Fruit fly (Drosophila melanogaster): ENCODE data around the gene Atg12.

Gene Atg12

DNA sequence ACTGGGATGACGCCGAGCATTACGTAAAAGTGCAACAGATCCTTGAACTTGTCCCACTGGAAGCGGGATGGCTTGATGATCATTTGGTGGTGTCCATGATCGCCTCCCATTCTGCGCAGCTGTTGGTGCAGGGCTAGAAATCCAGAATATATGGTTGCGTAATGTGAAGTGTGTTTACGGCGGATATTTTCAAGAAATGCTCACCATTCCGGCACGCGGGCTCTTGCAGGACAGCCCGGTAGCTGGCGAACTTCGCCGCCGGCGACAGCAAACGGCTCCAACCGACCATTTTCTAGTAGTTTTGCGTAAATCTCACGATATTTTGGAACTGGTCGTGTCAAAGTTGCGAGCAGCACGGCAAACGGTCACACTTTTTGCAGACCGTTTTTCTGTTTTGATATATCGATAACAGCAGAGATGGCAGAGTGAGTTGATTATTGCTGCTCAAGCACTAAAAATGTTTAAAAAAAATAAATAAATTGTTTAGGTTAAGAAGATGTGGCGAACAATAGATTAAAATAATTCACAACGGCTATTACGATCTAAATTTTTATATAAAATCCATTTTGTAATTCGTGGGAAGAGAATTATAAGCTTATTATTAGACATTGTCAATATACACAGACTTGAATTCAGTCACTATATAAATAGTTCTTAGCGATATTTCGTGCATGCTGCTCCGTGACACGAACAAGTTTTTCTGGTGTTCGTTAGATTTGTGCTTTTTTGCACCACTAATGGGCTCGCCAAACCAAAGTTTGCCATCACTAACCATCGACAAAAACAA is 1.5 kb downstream of the Atg12 start, which contains the start of the genes ND-SGDH and RhoGAP68F:
Gene ND-SGDH, minus strand, starts transcription at position 472 of the 787 bp plus-strand sequence.
Gene RhoGAP68F, plus strand, starts transcription at position 756 of the 787 bp plus-strand sequence.
- peak; percentile 62 for TF ChIP-seq CG17801 (GFP tag; optimal IDR thresholded peaks at IDR 0.05; ENCODE audit: partially characterized antibody)

- TF ChIP-seq CG17801 (GFP tag; optimal IDR thresholded peaks at IDR 0.05; ENCODE audit: partially characterized antibody), result peak; percentile 25
Observed at dm6 chr3L:12139232-12139698, 2.5 kb downstream of the Atg12 start.

DNA sequence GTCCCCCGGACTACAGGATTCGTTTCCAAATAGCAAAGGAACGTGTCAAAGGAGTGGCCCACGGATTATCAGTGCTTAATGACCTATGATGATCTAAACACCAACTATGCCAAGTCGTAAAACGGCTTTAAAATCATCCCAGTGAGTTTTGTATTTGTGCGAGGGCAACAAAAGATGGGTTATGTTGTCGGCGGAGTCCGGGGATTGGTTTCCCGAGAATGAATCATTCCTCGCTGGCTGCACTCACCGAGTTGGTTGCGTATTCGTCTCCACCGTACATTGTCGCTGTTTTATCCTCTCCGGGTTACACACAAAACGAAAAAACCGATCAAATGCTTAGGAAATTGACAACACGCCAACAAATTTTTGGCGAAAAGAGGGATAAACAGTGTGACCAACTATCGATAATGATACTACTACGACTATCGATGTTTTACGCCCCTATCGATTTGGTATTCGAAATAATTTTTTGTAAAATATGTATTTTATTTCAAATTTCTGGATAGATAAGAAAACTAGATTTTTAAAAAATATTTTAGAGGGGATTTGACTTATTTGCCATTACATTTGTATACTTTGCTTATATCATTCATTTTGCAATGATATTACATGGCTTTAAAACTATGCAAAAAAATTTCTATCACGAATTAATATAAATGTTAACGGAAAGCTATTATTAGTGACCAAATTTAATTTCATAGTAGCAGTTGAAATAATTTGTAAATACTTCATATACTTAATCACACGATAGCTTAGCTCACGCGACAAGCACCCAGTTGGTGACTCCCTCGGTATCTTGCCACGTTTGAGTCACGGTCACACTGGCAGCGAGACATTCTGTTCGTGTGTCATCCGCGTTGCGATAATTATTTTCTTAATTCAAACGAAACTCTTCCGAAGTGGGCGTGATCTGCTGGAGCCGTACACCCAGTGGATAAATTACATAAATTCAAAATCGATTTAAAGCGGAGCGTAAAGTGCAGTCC is 9.2 kb downstream of the Atg12 start, which contains the start of the genes eIF3l and Nrx-IV:
Gene eIF3l, minus strand, starts transcription at position 389 of the 986 bp plus-strand sequence.
Gene Nrx-IV, plus strand, starts transcription at position 811 of the 986 bp plus-strand sequence.
- TF ChIP-seq CG17801 (GFP tag; optimal IDR thresholded peaks at IDR 0.05; ENCODE audit: partially characterized antibody), result no peak

- no peak for TF ChIP-seq CG17801 (GFP tag; optimal IDR thresholded peaks at IDR 0.05; ENCODE audit: partially characterized antibody)
Observed at dm6 chr3L:12146970-12147369, 10.2 kb downstream of the Atg12 start.

DNA sequence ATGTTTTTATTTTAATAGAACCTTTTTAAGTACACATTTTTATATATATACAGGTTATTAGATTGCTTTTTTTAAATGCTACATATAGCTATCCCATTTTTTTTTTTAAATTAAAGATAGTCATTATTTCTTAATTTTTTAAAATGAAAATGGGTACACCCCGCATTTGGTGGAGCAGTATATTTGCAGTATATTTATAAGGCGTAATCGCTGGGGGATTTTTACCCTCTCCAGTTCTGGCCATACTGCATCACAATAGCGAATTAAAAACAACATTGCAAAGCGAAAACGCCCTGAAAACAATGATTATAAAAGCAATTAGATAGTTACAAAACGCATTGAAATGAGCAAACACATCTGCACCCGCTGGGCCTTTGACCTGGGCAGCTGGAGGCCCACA is 12.3 kb downstream of the Atg12 start, which contains the start of gene CG32099:
Gene CG32099, plus strand, starts transcription at position 250 of the 400 bp plus-strand sequence.
- no peak for TF ChIP-seq CG17801 (GFP tag; optimal IDR thresholded peaks at IDR 0.05; ENCODE audit: partially characterized antibody)

dm6 chr3L:12162156-12162682 is 25.5 kb downstream of the Atg12 start:
- TF ChIP-seq CG17801 (GFP tag; optimal IDR thresholded peaks at IDR 0.05; ENCODE audit: partially characterized antibody), result no peak

dm6 chr3L:12163082-12163481 is 26.3 kb downstream of the Atg12 start:
- no peak for TF ChIP-seq CG17801 (GFP tag; optimal IDR thresholded peaks at IDR 0.05; ENCODE audit: partially characterized antibody)

- no peak for TF ChIP-seq CG17801 (GFP tag; optimal IDR thresholded peaks at IDR 0.05; ENCODE audit: partially characterized antibody)
Observed at dm6 chr3L:12163693-12164092, 26.9 kb downstream of the Atg12 start, which contains the start of gene CG9760. TSS of gene CG9760 (minus strand) at chr3L:12163735.

- TF ChIP-seq CG17801 (GFP tag; optimal IDR thresholded peaks at IDR 0.05; ENCODE audit: partially characterized antibody), result no peak
Observed at dm6 chr3L:12175382-12175781, 38.6 kb downstream of the Atg12 start, which contains the start of gene Rh7. TSS of gene Rh7 (minus strand) at chr3L:12175482.

DNA sequence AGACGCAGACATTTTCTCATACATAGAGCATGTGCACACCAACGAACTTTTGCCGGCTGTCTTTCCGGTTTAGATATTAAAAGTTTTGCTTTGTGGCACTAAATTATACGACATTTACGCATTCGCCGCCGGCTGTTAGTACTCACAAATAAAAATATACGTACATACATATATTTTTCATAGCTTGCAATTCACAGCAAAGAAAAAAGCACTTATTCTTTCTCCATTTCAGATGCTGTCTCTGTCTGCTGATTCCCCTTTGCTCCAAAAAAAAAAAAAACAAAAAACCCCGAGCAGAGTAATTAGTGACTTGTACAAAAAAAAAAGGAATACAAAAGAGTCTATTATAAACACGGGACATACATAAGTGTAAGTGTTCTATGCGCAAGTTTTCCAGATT is 40.5 kb downstream of the Atg12 start, which contains the start of gene CAH2:
Gene CAH2, plus strand, starts transcription at position 301 of the 400 bp plus-strand sequence.
- TF ChIP-seq CG17801 (GFP tag; optimal IDR thresholded peaks at IDR 0.05; ENCODE audit: partially characterized antibody), result no peak

- TF ChIP-seq CG17801 (GFP tag; optimal IDR thresholded peaks at IDR 0.05; ENCODE audit: partially characterized antibody), result peak; percentile 16
Observed at dm6 chr3L:12178847-12179437, 42.2 kb downstream of the Atg12 start.

- no peak for TF ChIP-seq CG17801 (GFP tag; optimal IDR thresholded peaks at IDR 0.05; ENCODE audit: partially characterized antibody)
Observed at dm6 chr3L:12183967-12184366, 47.2 kb downstream of the Atg12 start.

dm6 chr3L:12184564-12185034 is 47.8 kb downstream of the Atg12 start, which contains the start of gene Miox:
TSS of gene Miox (plus strand) at chr3L:12184984.
- no peak for TF ChIP-seq CG17801 (GFP tag; optimal IDR thresholded peaks at IDR 0.05; ENCODE audit: partially characterized antibody)

dm6 chr3L:12185336-12185735 is 48.6 kb downstream of the Atg12 start:
- no peak for TF ChIP-seq CG17801 (GFP tag; optimal IDR thresholded peaks at IDR 0.05; ENCODE audit: partially characterized antibody)

Measured in ovary, adult (tissue).